Fruit fly (Drosophila melanogaster): ENCODE data around the gene CG34293.

CG34293 gene

DNA sequence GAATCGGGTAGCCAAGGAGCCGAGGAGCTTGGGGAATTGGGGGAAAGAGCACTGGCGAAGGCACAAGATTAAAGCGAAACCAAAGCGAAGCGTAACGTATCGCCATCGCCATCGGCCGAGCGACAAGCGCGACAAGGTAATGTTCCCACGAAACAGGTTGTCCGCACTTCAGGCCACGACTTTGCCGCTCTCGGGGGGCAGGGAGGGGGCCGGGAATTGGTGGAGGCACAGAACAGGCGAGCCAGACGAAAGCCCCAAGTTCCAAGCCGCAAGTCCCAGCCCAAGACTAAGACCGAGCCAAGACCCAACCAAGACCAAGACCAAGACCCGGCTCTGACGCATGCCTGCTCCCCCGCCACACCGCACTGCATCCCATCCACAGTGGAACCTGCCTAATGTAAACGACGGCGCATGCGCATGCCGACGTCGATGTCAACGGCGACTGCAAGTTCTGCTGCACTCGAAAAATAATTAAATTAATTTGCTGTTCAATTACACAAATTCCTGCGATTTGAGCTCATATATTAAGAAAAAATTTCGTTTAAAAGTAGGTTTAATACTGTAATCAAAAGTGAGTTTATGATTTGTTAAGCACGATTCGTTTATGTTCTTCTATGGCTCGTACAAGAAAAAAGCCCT is 20.7 kb upstream of the CG34293 start (continued):
- peak; percentile 33 for TF ChIP-seq CG6808 (GFP tag; optimal IDR thresholded peaks at IDR 0.05)
- TF ChIP-seq Eip93F (GFP tag; optimal IDR thresholded peaks at IDR 0.05), result no peak
- TF ChIP-seq achi (GFP tag; optimal IDR thresholded peaks at IDR 0.05), result peak; percentile 51
- TF ChIP-seq CG32006 (GFP tag; optimal IDR thresholded peaks at IDR 0.05), result peak; percentile 54
- TF ChIP-seq Eip75B (GFP tag; optimal IDR thresholded peaks at IDR 0.05), result peak; percentile 72
- TF ChIP-seq CG11294 (GFP tag; IDR thresholded peaks at IDR 0.05), result no peak
- no peak for TF ChIP-seq CG11762 (GFP tag; optimal IDR thresholded peaks at IDR 0.05; ENCODE audit: insufficient read depth)
- peak; percentile 63 for TF ChIP-seq cyc (GFP tag; optimal IDR thresholded peaks at IDR 0.05)
- TF ChIP-seq Sox102F (GFP tag; optimal IDR thresholded peaks at IDR 0.05), result peak; percentile 63
- TF ChIP-seq Hr4 (GFP tag; optimal IDR thresholded peaks at IDR 0.05), result peak; percentile 43
- TF ChIP-seq CG6276 (GFP tag; optimal IDR thresholded peaks at IDR 0.05), result no peak
- peak; percentile 41 for TF ChIP-seq Ets21C (GFP tag; optimal IDR thresholded peaks at IDR 0.05)
- TF ChIP-seq CG8632 (GFP tag; optimal IDR thresholded peaks at IDR 0.05), result peak; percentile 22
- no peak for TF ChIP-seq CG4318 (GFP tag; optimal IDR thresholded peaks at IDR 0.05)
- peak; percentile 59 for TF ChIP-seq acj6 (GFP tag; optimal IDR thresholded peaks at IDR 0.05)
- peak; percentile 23 for TF ChIP-seq CG34406 (GFP tag; optimal IDR thresholded peaks at IDR 0.05)
- TF ChIP-seq Sox14 (GFP tag; optimal IDR thresholded peaks at IDR 0.05), result peak; percentile 66
- peak; percentile 58 for TF ChIP-seq CG10631 (GFP tag; optimal IDR thresholded peaks at IDR 0.05)
- peak; percentile 92 for TF ChIP-seq CG6854 (GFP tag; optimal IDR thresholded peaks at IDR 0.05)
- TF ChIP-seq Hr38 (GFP tag; optimal IDR thresholded peaks at IDR 0.05), result no peak
- peak; percentile 85 for TF ChIP-seq Eip78C (GFP tag)
- peak; percentile 58 for TF ChIP-seq CG6792 (GFP tag; optimal IDR thresholded peaks at IDR 0.05)
- peak; percentile 64 for TF ChIP-seq lz (GFP tag; optimal IDR thresholded peaks at IDR 0.05)

DNA sequence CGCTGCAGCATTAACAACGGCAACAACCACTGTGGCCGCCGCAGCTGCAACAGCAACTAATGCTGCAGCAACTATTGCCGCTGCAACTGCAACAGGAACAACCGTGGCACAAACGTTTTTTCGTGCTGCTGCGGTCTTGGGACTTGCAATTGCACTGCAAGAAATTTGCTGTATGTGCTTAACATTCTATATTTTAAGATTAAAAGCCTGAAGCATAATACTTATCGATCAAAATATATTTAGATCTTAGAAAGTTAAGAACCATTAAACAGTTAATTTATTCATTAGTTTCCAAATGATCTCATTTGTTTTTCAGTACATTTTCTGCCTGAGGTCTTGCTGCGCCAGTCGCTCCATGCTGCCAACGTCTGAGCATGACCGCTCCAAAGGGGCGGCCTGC is 15.7 kb upstream of the CG34293 start:
- TF ChIP-seq Hr4 (GFP tag; optimal IDR thresholded peaks at IDR 0.05) (peak; percentile 61), CG3032 (tag; optimal IDR thresholded peaks at IDR 0.05) (peak; percentile 14), fd85E (GFP tag; optimal IDR thresholded peaks at IDR 0.05) (no peak), fd59A (GFP tag; optimal IDR thresholded peaks at IDR 0.05) (no peak), CG32006 (GFP tag; optimal IDR thresholded peaks at IDR 0.05) (peak; percentile 82), CG34406 (GFP tag; optimal IDR thresholded peaks at IDR 0.05) (no peak), CG3919 (GFP tag; optimal IDR thresholded peaks at IDR 0.05) (peak; percentile 58), dac (GFP tag; optimal IDR thresholded peaks at IDR 0.05) (no peak), svp (GFP tag) (no peak), CG4318 (GFP tag; optimal IDR thresholded peaks at IDR 0.05) (peak; percentile 54), CG8632 (GFP tag; optimal IDR thresholded peaks at IDR 0.05) (no peak), Eip75B (GFP tag; optimal IDR thresholded peaks at IDR 0.05) (no peak), CG7368 (GFP tag; optimal IDR thresholded peaks at IDR 0.05) (no peak), Hr39 (GFP tag; optimal IDR thresholded peaks at IDR 0.05) (peak; percentile 4), Eip93F (GFP tag; optimal IDR thresholded peaks at IDR 0.05) (no peak), dsx (GFP tag; optimal IDR thresholded peaks at IDR 0.05; ENCODE audit: poor library complexity, severe bottlenecking) (no peak), Hr38 (GFP tag; optimal IDR thresholded peaks at IDR 0.05) (no peak), Met (GFP tag; optimal IDR thresholded peaks at IDR 0.05) (peak; percentile 8), CG11294 (GFP tag; IDR thresholded peaks at IDR 0.05) (no peak), CG8119 (GFP tag; IDR thresholded peaks at IDR 0.05) (peak; percentile 77), acj6 (GFP tag; optimal IDR thresholded peaks at IDR 0.05) (peak; percentile 41), ss (GFP tag; optimal IDR thresholded peaks at IDR 0.05) (no peak), vri (GFP tag; optimal IDR thresholded peaks at IDR 0.05) (no peak), CG9139 (GFP tag; optimal IDR thresholded peaks at IDR 0.05) (no peak), CG11902 (GFP tag; optimal IDR thresholded peaks at IDR 0.05) (no peak), eg (GFP tag; IDR thresholded peaks at IDR 0.05) (peak; percentile 83), CG16779 (tag; optimal IDR thresholded peaks at IDR 0.05) (no peak), CG6808 (GFP tag; optimal IDR thresholded peaks at IDR 0.05) (no peak), CG15336 (GFP tag; IDR thresholded peaks at IDR 0.05) (peak; percentile 89), OdsH (GFP tag; optimal IDR thresholded peaks at IDR 0.05) (peak; percentile 49), Sox15 (GFP tag; optimal IDR thresholded peaks at IDR 0.05) (no peak), CG6792 (GFP tag; optimal IDR thresholded peaks at IDR 0.05) (no peak), Sox102F (GFP tag; optimal IDR thresholded peaks at IDR 0.05) (no peak), CG1621 (tag; optimal IDR thresholded peaks at IDR 0.05) (no peak), Gug (GFP tag; IDR thresholded peaks at IDR 0.05) (peak; percentile 67), salr (GFP tag; optimal IDR thresholded peaks at IDR 0.05) (peak in 1 of 2 experiments; percentile 65), CG8319 (GFP tag; optimal IDR thresholded peaks at IDR 0.05) (no peak), Ets96B (tag; optimal IDR thresholded peaks at IDR 0.05) (no peak)

Measured in whole organism, prepupa.